Fruit fly (Drosophila melanogaster) whole organism, wandering third instar larva: ENCODE data around the gene Srp72.
A peak's percentile ranks its signal among the peaks of the same experiment; 100 is the strongest.

Experiments
- Abd-B ChIP-seq: fragments of >200 bp; optimal IDR thresholded peaks from 2 replicates; lab custom pipeline; 2017; ENCODE audit warnings: missing biosample characterization, missing genetic modification characterization
- CG32264 ChIP-seq: fragments of 200-800 bp; sonication (Bioruptor generic); optimal IDR thresholded peaks from 2 replicates; lab custom pipeline; 2016; ENCODE audit warnings: missing biosample characterization, missing genetic modification characterization
- CG9705 ChIP-seq: fragments of 200-800 bp; sonication (Bioruptor generic); optimal IDR thresholded peaks from 2 replicates; lab custom pipeline; 2018; ENCODE audit warnings: missing biosample characterization, mild to moderate bottlenecking, missing genetic modification characterization
- CrebA ChIP-seq: fragments of 200-800 bp; sonication (Bioruptor generic); optimal IDR thresholded peaks from 2 replicates; lab custom pipeline; 2016; ENCODE audit warnings: missing biosample characterization, mild to moderate bottlenecking, missing genetic modification characterization, borderline replicate concordance
- Dfd ChIP-seq: fragments of >200 bp; optimal IDR thresholded peaks from 2 replicates; lab custom pipeline; 2017; ENCODE audit warnings: missing biosample characterization, missing genetic modification characterization
- Dif ChIP-seq: fragments of 200-275, 200-300 bp; sonication (Bioruptor generic); optimal IDR thresholded peaks from 2 replicates; lab custom pipeline; 2018; ENCODE audit warnings: missing biosample characterization, missing genetic modification characterization; ENCODE audit not compliant: partially characterized antibody
- GATAd ChIP-seq: sonication (Bioruptor generic); optimal IDR thresholded peaks from 2 replicates; lab custom pipeline; 2016; ENCODE audit warnings: missing biosample characterization, missing genetic modification characterization
- Hnf4 ChIP-seq: fragments of 200-800 bp; sonication (Bioruptor generic); optimal IDR thresholded peaks from 2 replicates; lab custom pipeline; 2016; ENCODE audit warnings: missing biosample characterization, mild to moderate bottlenecking, missing genetic modification characterization
- Hr78 ChIP-seq: fragments of >200 bp; optimal IDR thresholded peaks from 2 replicates; lab custom pipeline; 2017; ENCODE audit warnings: missing biosample characterization, missing genetic modification characterization
- Hr83 ChIP-seq: fragments of 200-300 bp; sonication (Bioruptor generic); optimal IDR thresholded peaks from 2 replicates; lab custom pipeline; 2016; ENCODE audit warnings: missing biosample characterization, mild to moderate bottlenecking, missing genetic modification characterization, moderate library complexity; ENCODE audit not compliant: poor library complexity, severe bottlenecking
- Mio ChIP-seq: sonication (Bioruptor generic); optimal IDR thresholded peaks from 2 replicates; lab custom pipeline; 2016; ENCODE audit warnings: missing biosample characterization, missing genetic modification characterization
- Myc ChIP-seq: fragments of >200 bp; optimal IDR thresholded peaks from 2 replicates; lab custom pipeline; 2017
- N ChIP-seq: fragments of >200 bp; optimal IDR thresholded peaks from 2 replicates; lab custom pipeline; 2018; ENCODE audit warnings: missing biosample characterization, missing external identifiers, missing genetic modification characterization
- Rel ChIP-seq, 2 experiments: fragments of 200-800 bp; sonication (Bioruptor generic) in 1 of 2; optimal IDR thresholded peaks; 2 replicates in 1 of 2; 3 replicates in 1 of 2; lab custom pipeline; 2016 to 2019; ENCODE audit warnings: mild to moderate bottlenecking in 2 of 2, missing biosample characterization in 2 of 2, missing genetic modification characterization in 2 of 2, moderate library complexity in 1 of 2
- Sp1 ChIP-seq: fragments of 200-800 bp; sonication (Bioruptor generic); optimal IDR thresholded peaks from 3 replicates; lab custom pipeline; 2019; ENCODE audit warnings: missing biosample characterization, mild to moderate bottlenecking, missing genetic modification characterization, moderate library complexity
- Vsx2 ChIP-seq: fragments of 200-300, 225-300 bp; sonication (Bioruptor generic); optimal IDR thresholded peaks from 2 replicates; lab custom pipeline; 2018; ENCODE audit warnings: missing biosample characterization, missing genetic modification characterization; ENCODE audit not compliant: partially characterized antibody
- br ChIP-seq: fragments of 200-800 bp; sonication (Bioruptor generic); optimal IDR thresholded peaks from 2 replicates; lab custom pipeline; 2016; ENCODE audit warnings: missing biosample characterization, missing genetic modification characterization
- brk ChIP-seq: fragments of 200-800 bp; sonication (Bioruptor generic); optimal IDR thresholded peaks from 2 replicates; lab custom pipeline; 2016; ENCODE audit warnings: missing biosample characterization, mild to moderate bottlenecking, missing genetic modification characterization
- dl ChIP-seq, 2 experiments: fragments of 175-275, 200-275 bp in 1 of 2; fragments of 200-275 bp in 1 of 2; sonication (Bioruptor generic); optimal IDR thresholded peaks; lab custom pipeline; 2018; ENCODE audit warnings: mild to moderate bottlenecking in 2 of 2, missing biosample characterization in 2 of 2, missing genetic modification characterization in 2 of 2, moderate library complexity in 2 of 2; ENCODE audit not compliant: partially characterized antibody in 2 of 2, insufficient read depth in 1 of 2
- dmrt93B ChIP-seq: fragments of 200-800 bp; sonication (Bioruptor generic); optimal IDR thresholded peaks from 2 replicates; lab custom pipeline; 2018; ENCODE audit warnings: missing biosample characterization, mild to moderate bottlenecking, missing genetic modification characterization
- dsf ChIP-seq: sonication (Bioruptor generic); optimal IDR thresholded peaks from 2 replicates; lab custom pipeline; 2016; ENCODE audit warnings: missing biosample characterization, missing genetic modification characterization, borderline replicate concordance
- ey ChIP-seq: fragments of 200-800 bp; sonication (Bioruptor generic); optimal IDR thresholded peaks from 2 replicates; lab custom pipeline; 2016; ENCODE audit warnings: missing biosample characterization, missing genetic modification characterization
- foxo ChIP-seq, 2 experiments: fragments of 200-800 bp; sonication (Bioruptor generic); optimal IDR thresholded peaks; 2 replicates in 1 of 2; 3 replicates in 1 of 2; lab custom pipeline; 2016 to 2017; ENCODE audit warnings: missing biosample characterization in 2 of 2, missing genetic modification characterization in 2 of 2
- fru ChIP-seq: fragments of 200-800 bp; sonication (Bioruptor generic); optimal IDR thresholded peaks from 3 replicates; lab custom pipeline; 2016; ENCODE audit warnings: missing biosample characterization, mild to moderate bottlenecking, missing genetic modification characterization
- h ChIP-seq: fragments of 200-800 bp; sonication (Bioruptor generic); optimal IDR thresholded peaks from 3 replicates; lab custom pipeline; 2016; ENCODE audit warnings: missing biosample characterization, mild to moderate bottlenecking, missing genetic modification characterization
- jim ChIP-seq: fragments of 175-275, 200-325 bp; sonication (Bioruptor generic); optimal IDR thresholded peaks from 2 replicates; lab custom pipeline; 2016; ENCODE audit warnings: missing biosample characterization, mild to moderate bottlenecking, missing genetic modification characterization
- lola ChIP-seq: fragments of >200 bp; optimal IDR thresholded peaks from 2 replicates; lab custom pipeline; 2017; ENCODE audit warnings: missing biosample characterization, missing genetic modification characterization
- pan ChIP-seq: fragments of >200 bp; optimal IDR thresholded peaks from 2 replicates; lab custom pipeline; 2017
- psq ChIP-seq: fragments of 200-800 bp; sonication (Bioruptor generic); optimal IDR thresholded peaks from 3 replicates; lab custom pipeline; 2017; ENCODE audit warnings: missing biosample characterization, mild to moderate bottlenecking, missing genetic modification characterization, moderate library complexity
- rgr ChIP-seq: fragments of 200-800 bp; sonication (Bioruptor generic); optimal IDR thresholded peaks from 3 replicates; lab custom pipeline; 2016; ENCODE audit warnings: missing biosample characterization, mild to moderate bottlenecking, missing genetic modification characterization
- sv ChIP-seq: fragments of 200-800 bp; sonication (Bioruptor generic); optimal IDR thresholded peaks from 3 replicates; lab custom pipeline; 2016; ENCODE audit warnings: missing biosample characterization, missing genetic modification characterization
- tai ChIP-seq: sonication (Bioruptor generic); optimal IDR thresholded peaks from 2 replicates; lab custom pipeline; 2016; ENCODE audit warnings: missing biosample characterization, missing genetic modification characterization
- usp ChIP-seq: fragments of >200 bp; optimal IDR thresholded peaks from 2 replicates; lab custom pipeline; 2017; ENCODE audit warnings: missing biosample characterization, missing genetic modification characterization
- woc ChIP-seq: sonication (Bioruptor generic); optimal IDR thresholded peaks from 2 replicates; lab custom pipeline; 2016; ENCODE audit warnings: missing biosample characterization, mild to moderate bottlenecking, missing genetic modification characterization

Srp72 gene

dm6 chr3R:20567507-20568222 lies 20.8 kb upstream of the Srp72 start:
- TF ChIP-seq woc (GFP tag; lab: Kevin White, UChicago) (no peak), usp (GFP tag; lab: Kevin White, UChicago) (no peak), CG9705 (no peak), GATAd (no peak), ey (GFP tag; lab: Kevin White, UChicago) (no peak), jim (GFP tag; lab: Kevin White, UChicago) (no peak), Dif (GFP tag; lab: Kevin White, UChicago) (no peak), CG32264 (no peak), fru (no peak), Hnf4 (GFP tag; lab: Kevin White, UChicago) (no peak), Hr83 (GFP tag; lab: Kevin White, UChicago) (no peak), dsf (GFP tag; lab: Kevin White, UChicago) (no peak), br (no peak), brk (GFP tag; lab: Kevin White, UChicago) (no peak), N (no peak), lola (GFP tag; lab: Kevin White, UChicago) (no peak), Dfd (no peak)
- TF ChIP-seq, all 38 proteins: peak for 0

dm6 chr3R:20573326-20573725 lies 15.2 kb upstream of the Srp72 start:
- TF ChIP-seq Vsx2, result no peak
- TF ChIP-seq Hr83 (GFP tag; lab: Kevin White, UChicago), result no peak
- no peak for TF ChIP-seq sv (GFP tag; lab: Kevin White, UChicago)
- no peak for TF ChIP-seq CG9705
- TF ChIP-seq dl (GFP tag; optimal IDR thresholded peaks at IDR 0.05; lab: Kevin White, UChicago; ENCODE audit: insufficient read depth in 1 of 2, partially characterized antibody in 2 of 2), result no peak
- no peak for TF ChIP-seq foxo (GFP tag; optimal IDR thresholded peaks at IDR 0.05; lab: Kevin White, UChicago)
- no peak for TF ChIP-seq Hnf4 (GFP tag; lab: Kevin White, UChicago)
- TF ChIP-seq brk (GFP tag; lab: Kevin White, UChicago), result no peak
- no peak for TF ChIP-seq Mio (GFP tag; lab: Kevin White, UChicago)
- TF ChIP-seq Sp1 (GFP tag; lab: Kevin White, UChicago), result no peak
- no peak for TF ChIP-seq dmrt93B (GFP tag; lab: Kevin White, UChicago)
- no peak for TF ChIP-seq Dif (GFP tag; lab: Kevin White, UChicago)
- TF ChIP-seq lola (GFP tag; lab: Kevin White, UChicago), result no peak
- no peak for TF ChIP-seq tai (GFP tag; lab: Kevin White, UChicago)
- TF ChIP-seq CG32264, result no peak
- no peak for TF ChIP-seq Dfd
- TF ChIP-seq rgr (GFP tag; lab: Kevin White, UChicago), result no peak
- TF ChIP-seq Hr78 (GFP tag; lab: Kevin White, UChicago), result no peak

dm6 chr3R:20574535-20574980 lies 14.0 kb upstream of the Srp72 start:
- peak; percentile 73 for TF ChIP-seq Dif (GFP tag; lab: Kevin White, UChicago)
- TF ChIP-seq rgr (GFP tag; lab: Kevin White, UChicago), result peak; percentile 37
- TF ChIP-seq Dfd, result no peak
- TF ChIP-seq Hr83 (GFP tag; lab: Kevin White, UChicago), result peak; percentile 80
- no peak for TF ChIP-seq Mio (GFP tag; lab: Kevin White, UChicago)
- TF ChIP-seq pan, result no peak
- no peak for TF ChIP-seq psq (GFP tag; lab: Kevin White, UChicago)
- TF ChIP-seq Sp1 (GFP tag; lab: Kevin White, UChicago), result peak; percentile 48
- no peak for TF ChIP-seq Rel (GFP tag; optimal IDR thresholded peaks at IDR 0.05; lab: Kevin White, UChicago)
- peak; percentile 14 for TF ChIP-seq Rel (tag; optimal IDR thresholded peaks at IDR 0.05; lab: Kevin White, UChicago)
- TF ChIP-seq CrebA, result no peak
- TF ChIP-seq woc (GFP tag; lab: Kevin White, UChicago), result no peak
- TF ChIP-seq N, result no peak
- peak in 1 of 2 experiments; percentile 47 for TF ChIP-seq foxo (GFP tag; optimal IDR thresholded peaks at IDR 0.05; lab: Kevin White, UChicago)
- no peak for TF ChIP-seq CG9705
- TF ChIP-seq sv (GFP tag; lab: Kevin White, UChicago), result no peak
- TF ChIP-seq GATAd, result no peak
- no peak for TF ChIP-seq brk (GFP tag; lab: Kevin White, UChicago)
- TF ChIP-seq Abd-B (GFP tag; lab: Kevin White, UChicago), result no peak
- no peak for TF ChIP-seq fru
- TF ChIP-seq Myc (lab: Kevin White, UChicago), result peak; percentile 15
- TF ChIP-seq ey (GFP tag; lab: Kevin White, UChicago), result peak; percentile 3
- no peak for TF ChIP-seq br
- no peak for TF ChIP-seq h (GFP tag; lab: Kevin White, UChicago)
- TF ChIP-seq, all 38 proteins: peak for 8
